Worm (Caenorhabditis elegans) whole organism, L4 larva: Measurements from ENCODE around the gene ZK6.6.

Experiments
- F26F4.8 ChIP-seq: fragments of 200-800 bp; sonication (Bioruptor generic); conservative IDR thresholded peaks from 2 replicates; pipeline ENCODE4 v1.3.6; 2022; ENCODE audit warnings: missing genetic modification characterization, missing compliant biosample characterization
- R02D3.7 ChIP-seq: fragments of 150-350 bp; sonication (generic microtip); optimal IDR thresholded peaks from 3 replicates; lab custom pipeline; 2014; ENCODE audit warnings: missing biosample characterization, missing genetic modification characterization
- Y105C5A.15 ChIP-seq: fragments of 200-800 bp; sonication (Bioruptor generic); IDR thresholded peaks from 2 replicates; pipeline ENCODE4 v1.3.6; 2022; ENCODE audit warnings: missing genetic modification characterization, missing compliant biosample characterization
- Y5F2A.4 ChIP-seq: fragments of 200-800 bp; sonication (Bioruptor generic); optimal IDR thresholded peaks from 2 replicates; lab custom pipeline; 2018; ENCODE audit warnings: mild to moderate bottlenecking, missing genetic modification characterization, missing compliant biosample characterization
- ZK546.5 ChIP-seq, 2 experiments: sonication (generic microtip); optimal IDR thresholded peaks; 2 replicates each; lab custom pipeline; 2017; ENCODE audit warnings: missing biosample characterization in 2 of 2, missing genetic modification characterization in 2 of 2
- aly-2 ChIP-seq: sonication (generic microtip); optimal IDR thresholded peaks from 2 replicates; lab custom pipeline; 2018; ENCODE audit warnings: missing biosample characterization, missing genetic modification characterization
- ama-1 ChIP-seq: fragments of 150-350 bp; optimal IDR thresholded peaks from 2 replicates; lab custom pipeline; 2014; ENCODE audit warnings: inconsistent platforms, mixed read lengths
- attf-4 ChIP-seq: sonication (generic microtip); optimal IDR thresholded peaks from 3 replicates; lab custom pipeline; 2017; ENCODE audit warnings: missing biosample characterization, missing genetic modification characterization
- ceh-20 ChIP-seq: fragments of 200-800 bp; sonication (Bioruptor generic); IDR thresholded peaks from 2 replicates; pipeline ENCODE4 v1.3.6; 2022; ENCODE audit warnings: missing genetic modification reagents, missing genetic modification characterization, missing compliant biosample characterization
- ceh-28 ChIP-seq: fragments of 150-350 bp; optimal IDR thresholded peaks from 2 replicates; lab custom pipeline; 2014; ENCODE audit warnings: missing biosample characterization, missing genetic modification reagents, missing genetic modification characterization
- ceh-32 ChIP-seq: sonication (generic microtip); optimal IDR thresholded peaks from 2 replicates; lab custom pipeline; 2016; ENCODE audit warnings: mild to moderate bottlenecking, missing genetic modification characterization, missing compliant biosample characterization; ENCODE audit not compliant: poor library complexity
- ceh-62 ChIP-seq: sonication (generic microtip); optimal IDR thresholded peaks from 2 replicates; lab custom pipeline; 2017; ENCODE audit warnings: missing biosample characterization, missing genetic modification characterization
- ceh-82 ChIP-seq: sonication (generic microtip); optimal IDR thresholded peaks from 2 replicates; lab custom pipeline; 2017; ENCODE audit warnings: missing biosample characterization, missing genetic modification characterization
- ces-1 ChIP-seq: fragments of 150-350 bp; sonication (generic microtip); optimal IDR thresholded peaks from 4 replicates; lab custom pipeline; 2014; ENCODE audit warnings: missing biosample characterization, missing genetic modification reagents, missing genetic modification characterization
- ctbp-1 ChIP-seq: fragments of 200-800 bp; sonication (Bioruptor generic); IDR thresholded peaks from 2 replicates; pipeline ENCODE4 v1.3.6; 2022; ENCODE audit warnings: missing genetic modification reagents, missing genetic modification characterization, missing compliant biosample characterization
- daf-12 ChIP-seq: fragments of 150-350 bp; optimal IDR thresholded peaks from 2 replicates; lab custom pipeline; 2014; ENCODE audit warnings: missing biosample characterization, missing genetic modification reagents, missing genetic modification characterization
- daf-8 ChIP-seq: fragments of 200-800 bp; sonication (Bioruptor generic); IDR thresholded peaks from 2 replicates; pipeline ENCODE4 v1.3.6; 2022; ENCODE audit warnings: missing genetic modification characterization, missing compliant biosample characterization
- dmd-6 ChIP-seq: fragments of 200-800 bp; sonication (Bioruptor generic); IDR thresholded peaks from 2 replicates; pipeline ENCODE4 v1.3.6; 2022; ENCODE audit warnings: missing genetic modification reagents, missing genetic modification characterization, missing compliant biosample characterization
- dve-1 ChIP-seq: sonication (generic microtip); optimal IDR thresholded peaks from 2 replicates; lab custom pipeline; 2017; ENCODE audit warnings: antibody characterized with exemption, mild to moderate bottlenecking, missing genetic modification characterization, missing compliant biosample characterization; ENCODE audit not compliant: insufficient read depth
- fkh-10 ChIP-seq: fragments of 150-350 bp; optimal IDR thresholded peaks from 2 replicates; lab custom pipeline; 2014; ENCODE audit warnings: missing biosample characterization, missing genetic modification reagents, missing genetic modification characterization
- hlh-11 ChIP-seq: fragments of 200-800 bp; sonication (Bioruptor generic); optimal IDR thresholded peaks from 2 replicates; lab custom pipeline; 2018; ENCODE audit warnings: mild to moderate bottlenecking, missing genetic modification characterization, missing compliant biosample characterization
- hlh-30 ChIP-seq: sonication (generic microtip); optimal IDR thresholded peaks from 2 replicates; lab custom pipeline; 2017; ENCODE audit warnings: antibody characterized with exemption, mild to moderate bottlenecking, missing genetic modification characterization, missing compliant biosample characterization; ENCODE audit not compliant: insufficient read depth
- jun-1 ChIP-seq: fragments of 150-350 bp; optimal IDR thresholded peaks from 2 replicates; lab custom pipeline; 2014; ENCODE audit warnings: missing biosample characterization, missing genetic modification reagents, missing genetic modification characterization
- lim-7 ChIP-seq: fragments of 200-800 bp; sonication (Bioruptor generic); IDR thresholded peaks from 2 replicates; pipeline ENCODE4 v1.3.6; 2022; ENCODE audit warnings: missing genetic modification characterization, missing compliant biosample characterization
- lin-1 ChIP-seq: fragments of 200-800 bp; sonication (Bioruptor generic); IDR thresholded peaks from 2 replicates; pipeline ENCODE4 v1.3.6; 2022; ENCODE audit warnings: missing genetic modification reagents, missing genetic modification characterization, missing compliant biosample characterization
- lin-13 ChIP-seq: fragments of 150-350 bp; optimal IDR thresholded peaks from 2 replicates; lab custom pipeline; 2014; ENCODE audit warnings: missing biosample characterization, missing genetic modification reagents, missing genetic modification characterization
- lin-29 ChIP-seq: fragments of 200-800 bp; sonication (Bioruptor generic); IDR thresholded peaks from 2 replicates; pipeline ENCODE4 v1.3.6; 2022; ENCODE audit warnings: missing genetic modification reagents, missing genetic modification characterization, missing compliant biosample characterization
- madf-5 ChIP-seq, 2 experiments: fragments of 200-800 bp; sonication (Bioruptor generic); IDR thresholded peaks; 2 replicates each; pipeline ENCODE4 v1.3.6; 2022; ENCODE audit warnings: missing compliant biosample characterization in 2 of 2, missing genetic modification characterization in 2 of 2
- madf-9 ChIP-seq: fragments of 200-800 bp; sonication (Bioruptor generic); conservative IDR thresholded peaks from 2 replicates; pipeline ENCODE4 v1.3.6; 2022; ENCODE audit warnings: missing genetic modification reagents, missing genetic modification characterization, missing compliant biosample characterization
- nhr-28 ChIP-seq: fragments of 150-350 bp; optimal IDR thresholded peaks from 2 replicates; lab custom pipeline; 2014; ENCODE audit warnings: missing biosample characterization, missing genetic modification characterization
- nhr-48 ChIP-seq: sonication (generic microtip); optimal IDR thresholded peaks from 2 replicates; lab custom pipeline; 2016; ENCODE audit warnings: mild to moderate bottlenecking, missing genetic modification characterization, missing compliant biosample characterization
- nhr-6 ChIP-seq: fragments of 150-350 bp; optimal IDR thresholded peaks from 2 replicates; lab custom pipeline; 2014; ENCODE audit warnings: missing biosample characterization, missing genetic modification characterization
- nhr-76 ChIP-seq: fragments of 150-350 bp; optimal IDR thresholded peaks from 2 replicates; lab custom pipeline; 2014; ENCODE audit warnings: missing biosample characterization, missing genetic modification characterization
- nhr-77 ChIP-seq: fragments of 150-350 bp; optimal IDR thresholded peaks from 2 replicates; lab custom pipeline; 2014; ENCODE audit warnings: missing biosample characterization, missing genetic modification characterization
- pha-4 ChIP-seq, 2 experiments: fragments of 150-350 bp in 1 of 2; fragments of 200-800 bp in 1 of 2; sonication (Bioruptor generic) in 1 of 2; IDR thresholded peaks in 1 of 2; optimal IDR thresholded peaks in 1 of 2; 2 replicates each; pipeline versions ENCODE4 v1.3.6 to Lab custom; 2014 to 2022; ENCODE audit warnings: missing genetic modification characterization in 2 of 2, missing genetic modification reagents in 2 of 2, missing biosample characterization in 1 of 2, missing compliant biosample characterization in 1 of 2
- rbr-2 ChIP-seq: sonication (generic microtip); optimal IDR thresholded peaks from 2 replicates; lab custom pipeline; 2016; ENCODE audit warnings: missing genotype, missing genetic modification characterization, missing compliant biosample characterization
- saeg-2 ChIP-seq: fragments of 200-800 bp; sonication (Bioruptor generic); IDR thresholded peaks from 2 replicates; pipeline ENCODE4 v1.3.6; 2022; ENCODE audit warnings: missing genetic modification reagents, missing genetic modification characterization, missing compliant biosample characterization
- sdz-12 ChIP-seq: fragments of 200-800 bp; sonication (Bioruptor generic); optimal IDR thresholded peaks from 2 replicates; lab custom pipeline; 2018; ENCODE audit warnings: mild to moderate bottlenecking, missing genetic modification characterization, missing compliant biosample characterization
- snpc-1.2 ChIP-seq: fragments of 200-800 bp; sonication (Bioruptor generic); IDR thresholded peaks from 2 replicates; pipeline ENCODE4 v1.3.6; 2022; ENCODE audit warnings: missing genetic modification reagents, missing genetic modification characterization, missing compliant biosample characterization
- tag-97 ChIP-seq: fragments of 200-800 bp; sonication (Bioruptor generic); IDR thresholded peaks from 2 replicates; pipeline ENCODE4 v1.3.6; 2022; ENCODE audit warnings: missing genetic modification characterization, missing compliant biosample characterization
- unc-130 ChIP-seq: sonication (generic microtip); optimal IDR thresholded peaks from 2 replicates; lab custom pipeline; 2016; ENCODE audit warnings: missing genetic modification reagents, missing genetic modification characterization, missing compliant biosample characterization
- unc-39 ChIP-seq: sonication (generic microtip); optimal IDR thresholded peaks from 2 replicates; lab custom pipeline; 2017; ENCODE audit warnings: missing biosample characterization, missing genetic modification characterization
- vab-7 ChIP-seq: fragments of 200-800 bp; sonication (Bioruptor generic); IDR thresholded peaks from 2 replicates; pipeline ENCODE4 v1.3.6; 2022; ENCODE audit warnings: missing genetic modification reagents, missing genetic modification characterization, missing compliant biosample characterization
- zag-1 ChIP-seq: fragments of 150-350 bp; optimal IDR thresholded peaks from 2 replicates; lab custom pipeline; 2014; ENCODE audit warnings: missing biosample characterization, missing genetic modification characterization
- zfp-3 ChIP-seq: fragments of 200-800 bp; sonication (Bioruptor generic); conservative IDR thresholded peaks from 2 replicates; pipeline ENCODE4 v1.3.6; 2022; ENCODE audit warnings: missing genetic modification reagents, missing genetic modification characterization, missing compliant biosample characterization
- ztf-11 ChIP-seq: fragments of 150-350 bp; optimal IDR thresholded peaks from 2 replicates; lab custom pipeline; 2014; ENCODE audit warnings: missing biosample characterization, missing genetic modification characterization
- ztf-7 ChIP-seq: fragments of 150-350 bp; optimal IDR thresholded peaks from 2 replicates; lab custom pipeline; 2014; ENCODE audit warnings: missing biosample characterization, missing genetic modification characterization

The ZK6.6 gene

DNA sequence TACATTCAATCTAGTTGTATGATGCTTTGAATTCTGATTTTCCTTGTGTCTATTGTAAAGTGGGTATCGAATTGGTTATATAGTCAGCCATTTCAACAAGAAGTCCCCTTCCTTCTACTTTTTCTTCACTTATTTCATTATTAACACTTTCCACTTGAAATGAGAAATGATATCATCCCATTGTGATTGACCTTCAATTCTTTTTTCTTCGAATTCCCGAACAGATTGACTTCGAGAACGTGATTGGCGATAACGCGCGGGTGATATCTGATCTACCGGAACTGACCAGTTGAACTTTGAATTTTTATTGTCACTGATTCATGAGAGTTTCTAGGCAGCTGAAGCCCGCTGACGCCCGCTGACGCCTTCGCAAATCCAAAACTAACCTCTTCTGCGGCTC is 10.3 kb upstream of the ZK6.6 start (continued):
- TF ChIP-seq nhr-48 (tag; lab: Kevin White, UChicago) (peak; percentile 31), saeg-2 (GFP tag; lab: Robert Waterston, UW) (no peak), unc-39 (no peak), dve-1 (no peak)

DNA sequence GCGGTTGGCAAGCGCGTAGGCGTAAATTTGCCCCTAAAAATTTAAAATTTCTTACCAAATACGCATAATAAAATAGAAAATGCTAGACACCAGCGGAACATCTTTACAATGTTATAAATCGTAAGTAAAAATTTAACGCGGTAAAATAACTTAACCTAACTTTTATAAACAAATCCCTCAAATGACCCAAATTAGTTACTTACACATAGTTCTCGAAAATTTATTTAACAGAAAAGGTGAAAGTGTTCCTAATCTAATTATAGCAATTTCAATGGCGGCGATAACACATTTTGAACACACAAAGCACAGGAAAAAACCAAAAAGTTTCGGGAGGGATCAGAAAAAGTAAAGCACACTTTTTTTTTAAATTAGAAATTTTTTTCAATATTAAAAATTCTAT is 8.3 kb upstream of the ZK6.6 start, which contains the start of gene mltn-8:
mltn-8 (minus strand) TSS at position 101 of the 400 bp plus-strand sequence.
- TF ChIP-seq dve-1 (no peak), fkh-10 (GFP tag; lab: Kevin White, UChicago) (no peak), rbr-2 (tag; lab: Kevin White, UChicago) (no peak), vab-7 (GFP tag; lab: Robert Waterston, UW) (no peak), snpc-1.2 (GFP tag; lab: Robert Waterston, UW) (no peak), madf-9 (no peak), Y105C5A.15 (GFP tag; lab: Robert Waterston, UW) (no peak), ceh-28 (tag; lab: Kevin White, UChicago) (no peak), nhr-6 (tag; lab: Kevin White, UChicago) (no peak), sdz-12 (no peak), ces-1 (no peak), nhr-76 (tag; lab: Kevin White, UChicago) (no peak)

DNA sequence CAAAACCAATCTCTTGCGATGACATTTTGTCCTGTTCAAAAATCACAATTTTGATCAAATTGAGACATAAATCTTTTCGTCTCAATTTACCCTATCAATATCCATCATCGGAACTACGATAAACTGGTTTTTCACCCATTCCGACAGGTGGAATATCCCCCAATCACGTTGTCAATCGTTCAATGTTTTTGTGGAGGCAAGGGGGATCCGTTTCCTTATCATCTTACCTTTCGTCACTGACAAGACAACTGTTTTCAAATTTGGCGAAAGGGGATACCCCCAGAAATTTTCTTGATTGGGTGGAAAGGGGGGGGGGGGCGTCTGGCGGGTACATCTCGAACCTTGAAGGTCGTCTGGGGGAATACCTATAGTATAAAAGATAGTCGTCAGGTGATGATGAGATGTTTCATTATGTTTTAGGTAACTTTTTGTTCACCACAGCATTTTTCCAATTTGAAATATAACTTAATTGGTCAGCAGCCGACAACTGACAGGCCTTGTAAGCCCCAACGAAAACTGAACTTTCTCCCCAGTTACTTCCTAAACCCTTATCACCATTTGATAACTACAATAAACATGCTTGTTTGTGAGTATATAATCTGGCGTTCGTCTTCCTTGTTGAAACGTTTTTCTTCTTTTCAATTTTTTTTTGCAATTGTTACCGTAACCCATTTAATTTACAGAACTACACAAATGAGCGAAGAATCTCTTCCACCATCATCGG is 7.1 kb upstream of the ZK6.6 start, which contains the start of gene ZK6.8:
ZK6.8 (plus strand) TSS at position 682 of the 724 bp plus-strand sequence.
- no peak for TF ChIP-seq ceh-82 (tag; lab: Kevin White, UChicago)
- no peak for TF ChIP-seq ceh-32 (tag; lab: Kevin White, UChicago)
- TF ChIP-seq daf-8 (GFP tag; lab: Robert Waterston, UW), result no peak
- no peak for TF ChIP-seq ceh-20 (GFP tag; lab: Robert Waterston, UW)
- TF ChIP-seq unc-130, result no peak
- TF ChIP-seq dmd-6 (GFP tag; lab: Robert Waterston, UW), result peak; percentile 43
- TF ChIP-seq ZK546.5 (tag; optimal IDR thresholded peaks at IDR 0.05; lab: Kevin White, UChicago), result no peak
- peak; percentile 88 for TF ChIP-seq nhr-48 (tag; lab: Kevin White, UChicago)
- TF ChIP-seq lin-1 (GFP tag; lab: Robert Waterston, UW), result no peak
- no peak for TF ChIP-seq F26F4.8 (GFP tag; lab: Robert Waterston, UW)
- TF ChIP-seq zag-1 (tag; lab: Kevin White, UChicago), result no peak
- TF ChIP-seq ctbp-1, result no peak
- TF ChIP-seq sdz-12, result no peak
- no peak for TF ChIP-seq lim-7 (GFP tag; lab: Robert Waterston, UW)
- no peak for TF ChIP-seq R02D3.7 (tag; lab: Kevin White, UChicago)
- TF ChIP-seq aly-2, result no peak
- no peak for TF ChIP-seq nhr-76 (tag; lab: Kevin White, UChicago)
- TF ChIP-seq saeg-2 (GFP tag; lab: Robert Waterston, UW), result no peak
- TF ChIP-seq hlh-30 (tag; lab: Kevin White, UChicago), result peak; percentile 73
- no peak for TF ChIP-seq nhr-77 (tag; lab: Kevin White, UChicago)
- TF ChIP-seq ztf-11 (tag; lab: Kevin White, UChicago), result no peak
- TF ChIP-seq ama-1, result no peak
- no peak for TF ChIP-seq nhr-6 (tag; lab: Kevin White, UChicago)
- no peak for TF ChIP-seq daf-12 (tag; lab: Kevin White, UChicago)
- TF ChIP-seq ztf-7, result no peak
- TF ChIP-seq ceh-62 (tag; lab: Kevin White, UChicago), result no peak
- no peak for TF ChIP-seq attf-4 (tag; lab: Kevin White, UChicago)
- TF ChIP-seq jun-1, result no peak
- peak; percentile 87 for TF ChIP-seq nhr-28 (tag; lab: Kevin White, UChicago)
- no peak for TF ChIP-seq pha-4 (GFP tag; IDR thresholded peaks at IDR 0.05; lab: Robert Waterston, UW)
- TF ChIP-seq pha-4 (tag; optimal IDR thresholded peaks at IDR 0.05; lab: Kevin White, UChicago), result no peak
- no peak for TF ChIP-seq Y5F2A.4 (GFP tag; lab: Kevin White, UChicago)
- TF ChIP-seq tag-97 (GFP tag; lab: Robert Waterston, UW), result no peak
- peak; percentile 87 for TF ChIP-seq hlh-11 (tag; lab: Kevin White, UChicago)
- TF ChIP-seq lin-29 (GFP tag; lab: Robert Waterston, UW), result no peak
- no peak for TF ChIP-seq zfp-3 (GFP tag; lab: Robert Waterston, UW)
- no peak for TF ChIP-seq snpc-1.2 (GFP tag; lab: Robert Waterston, UW)
- TF ChIP-seq madf-5 (GFP tag; IDR thresholded peaks at IDR 0.05; lab: Robert Waterston, UW), result no peak
- TF ChIP-seq lin-13 (GFP tag; lab: Kevin White, UChicago), result no peak
